Fruit fly (Drosophila melanogaster): ENCODE data around the gene CG3061.

The CG3061 gene

DNA sequence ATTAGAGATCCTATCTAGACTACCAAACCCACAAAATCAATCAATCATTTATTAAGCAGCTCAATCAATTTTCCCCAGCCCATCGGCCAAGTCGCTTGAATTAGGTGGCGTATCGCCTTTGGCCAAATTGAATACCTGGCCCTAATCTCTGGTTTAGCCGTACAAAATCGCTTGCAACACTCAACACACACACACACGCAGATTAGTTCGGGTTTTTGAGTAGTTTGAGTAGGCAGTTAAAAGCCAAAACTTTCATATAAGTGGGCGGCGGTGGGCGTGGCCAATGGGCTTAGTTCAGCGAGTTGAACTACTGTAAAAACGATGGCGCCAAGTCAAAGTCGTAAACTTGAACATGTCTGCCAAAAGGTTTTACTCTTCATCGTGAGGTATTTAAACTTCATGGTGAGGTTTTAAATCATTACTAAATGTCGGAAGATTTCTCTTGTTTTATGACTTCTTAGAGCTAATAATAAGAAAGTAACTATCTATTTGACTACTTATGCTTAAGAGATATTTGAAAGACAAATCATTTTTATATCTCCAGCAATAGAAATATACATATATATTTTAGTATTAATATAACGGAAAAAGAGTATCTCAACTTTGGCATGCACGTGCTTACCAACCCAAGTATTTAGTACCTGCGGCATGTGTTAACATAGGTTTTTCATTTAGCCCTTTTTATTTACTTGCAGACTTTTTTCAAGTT is 30.8 kb upstream of the CG3061 start (continued):
- TF ChIP-seq sr (GFP tag; IDR thresholded peaks at IDR 0.05) (peak; percentile 56; the same call in 2 of the 3 replicates), Sox100B (GFP tag; optimal IDR thresholded peaks at IDR 0.05) (no peak), Gug (GFP tag; IDR thresholded peaks at IDR 0.05) (no peak)

- peak; percentile 27 for TF ChIP-seq unpg (GFP tag; optimal IDR thresholded peaks at IDR 0.05)
- TF ChIP-seq CG2678 (tag; optimal IDR thresholded peaks at IDR 0.05) = peak; percentile 52
- peak; percentile 31; the same call in 1 of the 2 replicates for TF ChIP-seq CG6689 (GFP tag; IDR thresholded peaks at IDR 0.05)
- TF ChIP-seq ind (GFP tag; optimal IDR thresholded peaks at IDR 0.05) = peak; percentile 26
- TF ChIP-seq Dfd (GFP tag; optimal IDR thresholded peaks at IDR 0.05) = peak in 1 of 2 experiments; percentile 89
- no peak for TF ChIP-seq CG7745 (tag; optimal IDR thresholded peaks at IDR 0.05)
- peak; percentile 92 for TF ChIP-seq sens (GFP tag)
- peak; percentile 12 for TF ChIP-seq tin (GFP tag; optimal IDR thresholded peaks at IDR 0.05)
- TF ChIP-seq fd96Cb (tag; optimal IDR thresholded peaks at IDR 0.05) = peak; percentile 56
- no peak for TF ChIP-seq CG14965 (GFP tag; optimal IDR thresholded peaks at IDR 0.05; ENCODE audit: borderline replicate concordance)
- 0 out of 2 replicates have a peak, but pooled peaks have one; percentile 43 for TF ChIP-seq CG17328 (GFP tag; IDR thresholded peaks at IDR 0.05)
- TF ChIP-seq CG14710 (tag; optimal IDR thresholded peaks at IDR 0.05) = peak; percentile 17
- TF ChIP-seq CG17361 (GFP tag; IDR thresholded peaks at IDR 0.05) = peak; percentile 48; the same call in 1 of the 3 replicates
- no peak for TF ChIP-seq ttk (GFP tag; IDR thresholded peaks at IDR 0.05)
- TF ChIP-seq CG13775 (GFP tag; optimal IDR thresholded peaks at IDR 0.05) = no peak
- TF ChIP-seq Blimp-1 (GFP tag; optimal IDR thresholded peaks at IDR 0.05) = peak; percentile 34
- no peak for TF ChIP-seq hkb (optimal IDR thresholded peaks at IDR 0.05)
- 0 out of 2 replicates have a peak, but pooled peaks have one; percentile 31 for TF ChIP-seq hkb (GFP tag; IDR thresholded peaks at IDR 0.05)
- no peak for TF ChIP-seq HmgZ (tag; optimal IDR thresholded peaks at IDR 0.05)
- TF ChIP-seq pzg (GFP tag; optimal IDR thresholded peaks at IDR 0.05) = no peak
- TF ChIP-seq CG1792 (GFP tag; optimal IDR thresholded peaks at IDR 0.05) = peak; percentile 3
- no peak for TF ChIP-seq CG12219 (GFP tag; optimal IDR thresholded peaks at IDR 0.05)
- no peak for TF ChIP-seq CrebB (tag; optimal IDR thresholded peaks at IDR 0.05)
- no peak for TF ChIP-seq CG11696 (GFP tag; IDR thresholded peaks at IDR 0.05)
- TF ChIP-seq Ptx1 (GFP tag; IDR thresholded peaks at IDR 0.05) = peak; percentile 50
- no peak for TF ChIP-seq toy (GFP tag; IDR thresholded peaks at IDR 0.05)
- no peak for TF ChIP-seq D (optimal IDR thresholded peaks at IDR 0.05)
- TF ChIP-seq D (GFP tag; optimal IDR thresholded peaks at IDR 0.05) = peak; percentile 2
- no peak for TF ChIP-seq CG15696 (tag; optimal IDR thresholded peaks at IDR 0.05)
- 0 out of 2 replicates have a peak, but pooled peaks have one; percentile 7 for TF ChIP-seq Ada2b (GFP tag; IDR thresholded peaks at IDR 0.05)
- TF ChIP-seq CG7357 (GFP tag; IDR thresholded peaks at IDR 0.05) = no peak
- TF ChIP-seq CG32767 (GFP tag; IDR thresholded peaks at IDR 0.05) = no peak
- no peak for TF ChIP-seq pfk (GFP tag; optimal IDR thresholded peaks at IDR 0.05)
- no peak for TF ChIP-seq vfl (GFP tag; optimal IDR thresholded peaks at IDR 0.05)
- TF ChIP-seq Rx (GFP tag; IDR thresholded peaks at IDR 0.05) = no peak
- peak; percentile 37 for TF ChIP-seq cg (GFP tag; optimal IDR thresholded peaks at IDR 0.05)
- TF ChIP-seq CG10979 (tag; optimal IDR thresholded peaks at IDR 0.05) = peak; percentile 51
- TF ChIP-seq ro (GFP tag; IDR thresholded peaks at IDR 0.05) = no peak
- no peak for TF ChIP-seq disco-r (GFP tag; optimal IDR thresholded peaks at IDR 0.05)
- TF ChIP-seq lmd (GFP tag; IDR thresholded peaks at IDR 0.05) = 0 out of 2 replicates have a peak, but pooled peaks have one; percentile 5
- peak; percentile 12 for TF ChIP-seq CG4820 (GFP tag; optimal IDR thresholded peaks at IDR 0.05)
- TF ChIP-seq Myb (GFP tag; optimal IDR thresholded peaks at IDR 0.05) = no peak
- TF ChIP-seq Camta (GFP tag; optimal IDR thresholded peaks at IDR 0.05) = peak; percentile 32
- peak; percentile 16 for TF ChIP-seq CG15269 (tag; optimal IDR thresholded peaks at IDR 0.05)
- peak; percentile 48 for TF ChIP-seq Ets65A (GFP tag)
Measured at dm6 chr3R:14002146-14002846, 29.9 kb upstream of the CG3061 start.
